Fruit fly (Drosophila melanogaster) whole organism, embryonic: ENCODE measurements around the gene kat80.
A peak's percentile ranks its signal among the peaks of the same experiment; 100 is the strongest.

Experiments
- Asciz ChIP-seq: fragments of 200-800 bp; sonication (Bioruptor generic); optimal IDR thresholded peaks from 2 replicates; lab custom pipeline; 2017; ENCODE audit warnings: missing biosample characterization, mild to moderate bottlenecking, missing genetic modification characterization, missing genetic modification reagents
- CG10321 ChIP-seq: fragments of 200-800 bp; sonication (Bioruptor generic); IDR thresholded peaks from 2 replicates; pipeline ENCODE4 v1.3.6; 2022; ENCODE audit warnings: missing biosample characterization, missing genetic modification characterization
- CG11247 ChIP-seq: fragments of 200-800 bp; sonication (Bioruptor generic); IDR thresholded peaks from 2 replicates; pipeline ENCODE4 v1.3.6; 2022; ENCODE audit warnings: missing biosample characterization, missing genetic modification characterization
- CG11696 ChIP-seq: fragments of 200-800 bp; sonication (Bioruptor generic); IDR thresholded peaks from 2 replicates; pipeline ENCODE4 v1.3.6; 2022; ENCODE audit warnings: missing biosample characterization, missing genetic modification characterization
- CG12299 ChIP-seq: fragments of 200-800 bp; sonication (Bioruptor generic); optimal IDR thresholded peaks from 2 replicates; lab custom pipeline; 2018; ENCODE audit warnings: missing biosample characterization, mild to moderate bottlenecking, missing genetic modification characterization
- CG17361 ChIP-seq: fragments of 200-800 bp; sonication (Bioruptor generic); IDR thresholded peaks from 3 replicates; pipeline ENCODE4 v1.3.6; 2022; ENCODE audit warnings: missing biosample characterization, missing genetic modification characterization
- CG17802 ChIP-seq: fragments of 200-800 bp; sonication (Bioruptor generic); optimal IDR thresholded peaks from 2 replicates; lab custom pipeline; 2018; ENCODE audit warnings: missing biosample characterization, mild to moderate bottlenecking, missing genetic modification characterization, moderate library complexity
- CG1832 ChIP-seq: fragments of 200-800 bp; sonication (Bioruptor generic); optimal IDR thresholded peaks from 2 replicates; lab custom pipeline; 2017; ENCODE audit warnings: missing biosample characterization, mild to moderate bottlenecking, missing genetic modification characterization, inconsistent platforms
- CG30403 ChIP-seq: fragments of 200-800 bp; sonication (Bioruptor generic); optimal IDR thresholded peaks from 3 replicates; lab custom pipeline; 2016; ENCODE audit warnings: missing biosample characterization, missing genetic modification characterization
- CG31441 ChIP-seq: fragments of 200-800 bp; sonication (Bioruptor generic); IDR thresholded peaks from 2 replicates; pipeline ENCODE4 v1.3.6; 2022; ENCODE audit warnings: missing biosample characterization, missing genetic modification characterization
- CG32767 ChIP-seq: fragments of 200-800 bp; sonication (Bioruptor generic); IDR thresholded peaks from 2 replicates; pipeline ENCODE4 v1.3.6; 2022; ENCODE audit warnings: missing biosample characterization, missing genetic modification characterization
- CG33557 ChIP-seq: fragments of 200-800 bp; sonication (Bioruptor generic); optimal IDR thresholded peaks from 2 replicates; lab custom pipeline; 2019; ENCODE audit warnings: missing biosample characterization, mild to moderate bottlenecking, missing genetic modification characterization, moderate library complexity
- CG34376 ChIP-seq: fragments of 200-800 bp; sonication (Bioruptor generic); optimal IDR thresholded peaks from 2 replicates; lab custom pipeline; 2018; ENCODE audit warnings: missing biosample characterization, mild to moderate bottlenecking, missing genetic modification characterization
- CG4617 ChIP-seq: fragments of 200-800 bp; sonication (Bioruptor generic); optimal IDR thresholded peaks from 3 replicates; lab custom pipeline; 2016; ENCODE audit warnings: missing biosample characterization, missing genetic modification characterization, borderline replicate concordance
- CG6175 ChIP-seq: fragments of 200-800 bp; sonication (Bioruptor generic); IDR thresholded peaks from 3 replicates; pipeline ENCODE4 v1.3.6; 2022; ENCODE audit warnings: missing biosample characterization, missing genetic modification characterization
- CG6254 ChIP-seq: fragments of 200-800 bp; sonication (Bioruptor generic); optimal IDR thresholded peaks from 3 replicates; lab custom pipeline; 2017; ENCODE audit warnings: mild to moderate bottlenecking, missing biosample characterization, missing genetic modification reagents, missing genetic modification characterization
- CG6272 ChIP-seq: fragments of 200-800 bp; sonication (Bioruptor generic); IDR thresholded peaks from 2 replicates; pipeline ENCODE4 v1.3.6; 2022; ENCODE audit warnings: missing biosample characterization, missing genetic modification characterization
- CG9876 ChIP-seq: fragments of 200-800 bp; sonication (Bioruptor generic); optimal IDR thresholded peaks from 2 replicates; lab custom pipeline; 2016; ENCODE audit warnings: missing biosample characterization, missing genetic modification characterization
- CHES-1-like ChIP-seq: fragments of 200-800 bp; sonication (Bioruptor generic); optimal IDR thresholded peaks from 2 replicates; lab custom pipeline; 2016; ENCODE audit warnings: missing biosample characterization, missing genetic modification characterization
- D ChIP-seq, 2 experiments: fragments of 200-800 bp in 1 of 2; fragments of >200 bp in 1 of 2; sonication (Bioruptor generic) in 1 of 2; optimal IDR thresholded peaks; 2 replicates in 1 of 2; 3 replicates in 1 of 2; lab custom pipeline; 2017; ENCODE audit warnings: mild to moderate bottlenecking in 1 of 2, missing biosample characterization in 1 of 2, missing genetic modification characterization in 1 of 2, missing genetic modification reagents in 1 of 2
- Dip3 ChIP-seq: fragments of 200-800 bp; sonication (Bioruptor generic); optimal IDR thresholded peaks from 3 replicates; lab custom pipeline; 2016; ENCODE audit warnings: missing biosample characterization, missing genetic modification characterization
- E2f2 ChIP-seq: fragments of 200-800 bp; sonication (Bioruptor generic); IDR thresholded peaks from 2 replicates; pipeline ENCODE4 v1.3.6; 2022; ENCODE audit warnings: missing biosample characterization, missing genetic modification characterization
- ERR ChIP-seq: fragments of 200-800 bp; sonication (Bioruptor generic); optimal IDR thresholded peaks from 2 replicates; lab custom pipeline; 2016; ENCODE audit warnings: missing biosample characterization, missing genetic modification characterization
- GATAe ChIP-seq: fragments of 200-800 bp; sonication (Bioruptor generic); conservative IDR thresholded peaks from 2 replicates; pipeline ENCODE4 v1.3.6; 2022; ENCODE audit warnings: missing biosample characterization, missing genetic modification characterization
- Gug ChIP-seq: fragments of 200-800 bp; sonication (Bioruptor generic); IDR thresholded peaks from 4 replicates; pipeline ENCODE4 v1.3.6; 2022; ENCODE audit warnings: missing biosample characterization, missing genetic modification characterization
- HLH3B ChIP-seq: fragments of 200-800 bp; sonication (Bioruptor generic); IDR thresholded peaks from 2 replicates; pipeline ENCODE4 v1.3.6; 2022; ENCODE audit warnings: missing biosample characterization, missing genetic modification characterization
- Meics ChIP-seq: fragments of 200-800 bp; sonication (Bioruptor generic); optimal IDR thresholded peaks from 2 replicates; lab custom pipeline; 2017; ENCODE audit warnings: missing biosample characterization, mild to moderate bottlenecking, missing genetic modification characterization
- Mes4 ChIP-seq: fragments of 200-800 bp; sonication (Bioruptor generic); optimal IDR thresholded peaks from 2 replicates; lab custom pipeline; 2016; ENCODE audit warnings: missing biosample characterization, missing genetic modification characterization
- Mrtf ChIP-seq: fragments of 200-800 bp; sonication (Bioruptor generic); IDR thresholded peaks from 3 replicates; pipeline ENCODE4 v1.3.6; 2022; ENCODE audit warnings: missing biosample characterization, missing genetic modification characterization
- NC2α ChIP-seq: fragments of 200-800 bp; sonication (Bioruptor generic); optimal IDR thresholded peaks from 2 replicates; lab custom pipeline; 2016; ENCODE audit warnings: missing biosample characterization, missing genetic modification characterization
- Rfx ChIP-seq: fragments of 200-800 bp; sonication (Bioruptor generic); IDR thresholded peaks from 2 replicates; pipeline ENCODE4 v1.3.6; 2022; ENCODE audit warnings: missing biosample characterization, missing genetic modification characterization
- Taf1 ChIP-seq: fragments of 200-800 bp; sonication (Bioruptor generic); IDR thresholded peaks from 2 replicates; pipeline ENCODE4 v1.3.6; 2022; ENCODE audit warnings: missing biosample characterization, missing genetic modification characterization
- ash1 ChIP-seq: fragments of 200-800 bp; sonication (Bioruptor generic); optimal IDR thresholded peaks from 2 replicates; lab custom pipeline; 2018; ENCODE audit warnings: missing biosample characterization, mild to moderate bottlenecking, missing genetic modification characterization
- bcd ChIP-seq: fragments of 200-800 bp; sonication (Bioruptor generic); optimal IDR thresholded peaks from 2 replicates; lab custom pipeline; 2017; ENCODE audit warnings: missing biosample characterization, mild to moderate bottlenecking, missing genetic modification characterization
- cad ChIP-seq: fragments of >200 bp; optimal IDR thresholded peaks from 2 replicates; lab custom pipeline; 2017; ENCODE audit warnings: missing biosample characterization, missing genetic modification characterization
- corto ChIP-seq: fragments of 200-800 bp; sonication (Bioruptor generic); optimal IDR thresholded peaks from 2 replicates; lab custom pipeline; 2016; ENCODE audit warnings: missing biosample characterization, mild to moderate bottlenecking, missing genetic modification characterization, moderate library complexity
- crp ChIP-seq, 2 experiments: fragments of 200-800 bp; sonication (Bioruptor generic); optimal IDR thresholded peaks; 2 replicates in 1 of 2; 3 replicates in 1 of 2; lab custom pipeline; 2017; ENCODE audit warnings: missing biosample characterization in 2 of 2, missing genetic modification characterization in 2 of 2, mild to moderate bottlenecking in 1 of 2, moderate library complexity in 1 of 2
- eyg ChIP-seq: fragments of 200-800 bp; sonication (Bioruptor generic); optimal IDR thresholded peaks from 3 replicates; lab custom pipeline; 2016; ENCODE audit warnings: missing biosample characterization, missing genetic modification characterization
- gem ChIP-seq: fragments of 200-800 bp; sonication (Bioruptor generic); optimal IDR thresholded peaks from 2 replicates; lab custom pipeline; 2019; ENCODE audit warnings: missing biosample characterization, mild to moderate bottlenecking, missing genetic modification characterization, moderate library complexity
- hb ChIP-seq: fragments of 200-800 bp; sonication (Bioruptor generic); IDR thresholded peaks from 3 replicates; pipeline ENCODE4 v1.3.6; 2022; ENCODE audit warnings: missing biosample characterization, missing genetic modification characterization; ENCODE audit not compliant: partially characterized antibody
- hkb ChIP-seq, 2 experiments: fragments of 200-800 bp in 1 of 2; fragments of >200 bp in 1 of 2; sonication (Bioruptor generic) in 1 of 2; IDR thresholded peaks in 1 of 2; optimal IDR thresholded peaks in 1 of 2; 2 replicates each; pipeline versions ENCODE4 v1.3.6 to Lab custom; 2017 to 2022; ENCODE audit warnings: missing biosample characterization in 1 of 2, missing genetic modification characterization in 1 of 2
- hth ChIP-seq: fragments of >200 bp; optimal IDR thresholded peaks from 2 replicates; lab custom pipeline; 2017; ENCODE audit warnings: inconsistent platforms
- nau ChIP-seq: fragments of 200-800 bp; sonication (Bioruptor generic); optimal IDR thresholded peaks from 3 replicates; lab custom pipeline; 2017; ENCODE audit warnings: missing biosample characterization, mild to moderate bottlenecking, missing genetic modification characterization, missing genetic modification reagents
- p53 ChIP-seq: fragments of 200-800 bp; sonication (Bioruptor generic); optimal IDR thresholded peaks from 2 replicates; lab custom pipeline; 2016; ENCODE audit warnings: missing biosample characterization, missing genetic modification characterization
- run ChIP-seq: fragments of 200-800 bp; sonication (Bioruptor generic); optimal IDR thresholded peaks from 3 replicates; lab custom pipeline; 2018; ENCODE audit warnings: missing biosample characterization, mild to moderate bottlenecking, missing genetic modification characterization
- sens-2 ChIP-seq: fragments of 200-800 bp; sonication (Bioruptor generic); IDR thresholded peaks from 2 replicates; pipeline ENCODE4 v1.3.6; 2022; ENCODE audit warnings: missing biosample characterization, missing genetic modification characterization
- sim ChIP-seq: fragments of 200-800 bp; sonication (Bioruptor generic); IDR thresholded peaks from 2 replicates; pipeline ENCODE4 v1.3.6; 2022; ENCODE audit warnings: missing biosample characterization, missing genetic modification characterization
- sna ChIP-seq: fragments of 200-800 bp; sonication (Bioruptor generic); IDR thresholded peaks from 2 replicates; pipeline ENCODE4 v1.3.6; 2022; ENCODE audit warnings: missing biosample characterization, missing genetic modification characterization; ENCODE audit not compliant: partially characterized antibody
- sob ChIP-seq: fragments of 200-800 bp; sonication (Bioruptor generic); IDR thresholded peaks from 2 replicates; pipeline ENCODE4 v1.3.6; 2022; ENCODE audit warnings: missing biosample characterization, missing genetic modification characterization
- ssp ChIP-seq: fragments of 200-800 bp; sonication (Bioruptor generic); IDR thresholded peaks from 2 replicates; pipeline ENCODE4 v1.3.6; 2022; ENCODE audit warnings: missing biosample characterization, missing genetic modification characterization
- trem ChIP-seq: fragments of 200-800 bp; optimal IDR thresholded peaks from 3 replicates; lab custom pipeline; 2019; ENCODE audit warnings: missing biosample characterization, mild to moderate bottlenecking, missing genetic modification characterization, moderate library complexity

The kat80 gene

DNA sequence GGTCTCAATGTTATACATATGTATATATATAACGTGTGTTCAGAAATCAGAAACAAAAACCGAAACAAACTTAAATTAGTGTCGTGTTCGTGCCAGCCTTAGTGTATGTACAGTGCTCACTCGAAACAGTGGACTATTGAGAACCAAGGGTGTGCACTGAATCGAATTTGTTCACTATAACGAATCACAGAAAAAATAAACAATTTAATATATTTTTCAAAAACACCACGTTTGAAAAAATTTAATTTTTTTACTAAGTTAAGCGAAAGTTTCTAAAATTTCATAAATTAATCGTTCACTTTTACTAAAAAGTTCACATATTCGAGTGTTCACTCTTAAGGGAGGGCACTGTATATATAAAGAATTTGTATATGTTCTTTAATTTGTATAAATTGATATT, 9.2 kb upstream of the kat80 start (continued):
- TF ChIP-seq CG31441 (GFP tag; lab: Robert Waterston, UW) = peak; percentile 41
- TF ChIP-seq nau (GFP tag; lab: Kevin White, UChicago) = no peak
- peak; percentile 5 for TF ChIP-seq trem
- peak; percentile 12 for TF ChIP-seq Asciz (GFP tag; lab: Kevin White, UChicago)
- no peak for TF ChIP-seq sens-2 (GFP tag; lab: Robert Waterston, UW)
- TF ChIP-seq CG9876 (GFP tag; lab: Kevin White, UChicago) = no peak
- TF ChIP-seq CG17361 (GFP tag; lab: Robert Waterston, UW) = 0 out of 3 replicates have a peak, but pooled peaks have one; percentile 33
- TF ChIP-seq corto = no peak
- peak; percentile 10 for TF ChIP-seq CG12299
- no peak for TF ChIP-seq GATAe (GFP tag; lab: Robert Waterston, UW)
- no peak for TF ChIP-seq CG11247
- TF ChIP-seq hb (GFP tag; lab: Robert Waterston, UW) = no peak
- 0 out of 2 replicates have a peak, but pooled peaks have one; percentile 25 for TF ChIP-seq Rfx (GFP tag; lab: Robert Waterston, UW)
- no peak for TF ChIP-seq sob (GFP tag; lab: Robert Waterston, UW)
- TF ChIP-seq ssp (GFP tag; lab: Robert Waterston, UW) = no peak
- TF ChIP-seq run (tag; lab: Kevin White, UChicago) = no peak
- TF ChIP-seq CG4617 (GFP tag; lab: Kevin White, UChicago) = no peak
- no peak for TF ChIP-seq sim
- no peak for TF ChIP-seq E2f2 (GFP tag; lab: Robert Waterston, UW)
- no peak for TF ChIP-seq eyg (GFP tag; lab: Kevin White, UChicago)
- no peak for TF ChIP-seq ash1 (GFP tag; lab: Kevin White, UChicago)
- TF ChIP-seq p53 (GFP tag; lab: Kevin White, UChicago) = no peak
- no peak for TF ChIP-seq hth (lab: Kevin White, UChicago)
- TF ChIP-seq Gug (GFP tag; lab: Robert Waterston, UW) = no peak
- TF ChIP-seq Taf1 (GFP tag; lab: Robert Waterston, UW) = no peak
- peak; percentile 24 for TF ChIP-seq Meics (GFP tag; lab: Kevin White, UChicago)
- TF ChIP-seq CG32767 (GFP tag; lab: Robert Waterston, UW) = no peak
- no peak for TF ChIP-seq sna (GFP tag; lab: Robert Waterston, UW)
- TF ChIP-seq Mrtf (GFP tag; lab: Robert Waterston, UW) = no peak
- TF ChIP-seq cad (GFP tag; lab: Kevin White, UChicago) = no peak
- TF ChIP-seq ERR = no peak
- TF ChIP-seq D (optimal IDR thresholded peaks at IDR 0.05; lab: Kevin White, UChicago) = no peak
- no peak for TF ChIP-seq D (GFP tag; optimal IDR thresholded peaks at IDR 0.05; lab: Kevin White, UChicago)
- TF ChIP-seq Dip3 = no peak
- no peak for TF ChIP-seq CG1832
- TF ChIP-seq CG34376 (GFP tag; lab: Kevin White, UChicago) = no peak
- TF ChIP-seq CG6254 = no peak
- no peak for TF ChIP-seq CG6175
- TF ChIP-seq NC2α (GFP tag; lab: Kevin White, UChicago) = no peak
- no peak for TF ChIP-seq CG11696 (GFP tag; lab: Robert Waterston, UW)
- no peak for TF ChIP-seq crp (GFP tag; optimal IDR thresholded peaks at IDR 0.05; lab: Kevin White, UChicago)
- TF ChIP-seq CG33557 (GFP tag; lab: Kevin White, UChicago) = no peak
- TF ChIP-seq CHES-1-like = no peak
- TF ChIP-seq CG30403 (GFP tag; lab: Kevin White, UChicago) = peak; percentile 28
- TF ChIP-seq CG17802 = no peak
- TF ChIP-seq hkb (optimal IDR thresholded peaks at IDR 0.05; lab: Kevin White, UChicago) = no peak
- 0 out of 2 replicates have a peak, but pooled peaks have one; percentile 28 for TF ChIP-seq hkb (GFP tag; IDR thresholded peaks at IDR 0.05; lab: Robert Waterston, UW)
- peak; percentile 65 for TF ChIP-seq gem
- TF ChIP-seq CG6272 (GFP tag; lab: Robert Waterston, UW) = no peak
- no peak for TF ChIP-seq HLH3B (GFP tag; lab: Robert Waterston, UW)
- no peak for TF ChIP-seq Mes4 (GFP tag; lab: Kevin White, UChicago)
- no peak for TF ChIP-seq CG10321 (GFP tag; lab: Robert Waterston, UW)
- TF ChIP-seq bcd (GFP tag; lab: Kevin White, UChicago) = no peak
